Worm (Caenorhabditis elegans): Measurements from ENCODE around the gene clec-147.

DNA sequence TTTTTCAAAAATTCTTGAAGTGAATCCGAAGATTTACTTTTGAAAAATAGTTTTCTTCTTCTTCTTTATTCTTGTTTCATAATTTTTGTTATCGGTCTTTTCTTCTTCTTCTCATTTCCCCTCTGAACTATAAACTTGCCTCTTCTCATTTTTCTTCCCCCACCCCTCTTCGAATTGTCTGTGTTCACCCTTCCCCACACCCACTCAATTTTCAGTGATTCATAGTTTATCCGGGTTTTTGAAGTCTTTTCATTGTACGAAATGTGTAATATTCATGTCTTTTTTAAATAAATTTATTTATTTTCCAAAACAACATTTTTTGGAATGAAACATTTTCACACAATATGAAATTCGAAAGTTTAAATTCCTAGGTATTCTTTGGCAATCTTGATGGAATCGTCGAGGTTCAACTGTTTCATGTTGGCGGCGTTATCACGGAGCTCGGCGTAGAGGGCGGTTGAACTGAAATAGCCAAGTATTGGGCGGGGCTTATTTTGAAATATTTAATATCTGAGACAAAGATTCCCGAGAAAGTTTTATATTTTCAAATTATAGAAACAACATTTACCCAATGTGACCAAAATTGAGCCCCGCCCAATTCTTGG lies 44.9 kb downstream of the clec-147 start:
- TF ChIP-seq ces-1 (GFP tag; optimal IDR thresholded peaks at IDR 0.05) (no peak), lin-39 (tag; optimal IDR thresholded peaks at IDR 0.05) (no peak), aly-2 (tag; optimal IDR thresholded peaks at IDR 0.05) (no peak), nhr-76 (tag; optimal IDR thresholded peaks at IDR 0.05) (no peak), Y48G9A.11 (GFP tag; IDR thresholded peaks at IDR 0.05) (no peak), cey-2 (tag; optimal IDR thresholded peaks at IDR 0.05; ENCODE audit: borderline replicate concordance, insufficient read depth) (no peak), hlh-30 (tag; optimal IDR thresholded peaks at IDR 0.05; ENCODE audit: insufficient read depth) (no peak), ztf-11 (tag; optimal IDR thresholded peaks at IDR 0.05) (no peak), unc-62 (GFP tag; optimal IDR thresholded peaks at IDR 0.05 in 1 of 2) (no peak), unc-62 (tag; optimal IDR thresholded peaks at IDR 0.05) (no peak), skn-1 (tag; optimal IDR thresholded peaks at IDR 0.05) (no peak), lin-13 (GFP tag; optimal IDR thresholded peaks at IDR 0.05) (no peak), ama-1 (optimal IDR thresholded peaks at IDR 0.05) (no peak)
